Worm (Caenorhabditis elegans) whole organism, mixed stage, embryonic: ENCODE results near the gene fbxa-43.

Source experiments
- M03D4.4 ChIP-seq: sonication (generic microtip); optimal IDR thresholded peaks from 2 replicates; lab custom pipeline; 2017; ENCODE audit warnings: mild to moderate bottlenecking, missing genetic modification characterization, missing compliant biosample characterization
- elt-1 ChIP-seq: sonication (generic microtip); optimal IDR thresholded peaks from 2 replicates; lab custom pipeline; 2017; ENCODE audit warnings: missing genetic modification characterization, mild to moderate bottlenecking, missing compliant biosample characterization, antibody characterized with exemption, moderate library complexity, borderline replicate concordance; ENCODE audit not compliant: insufficient read depth
- elt-3 ChIP-seq: fragments of 150-350 bp; optimal IDR thresholded peaks from 2 replicates; lab custom pipeline; 2014; ENCODE audit warnings: missing biosample characterization, missing genetic modification characterization
- mep-1 ChIP-seq: fragments of 150-350 bp; optimal IDR thresholded peaks from 2 replicates; lab custom pipeline; 2017; ENCODE audit warnings: missing biosample characterization, missing genetic modification reagents, missing genetic modification characterization, inconsistent platforms
- nhr-12 ChIP-seq: fragments of 150-350 bp; optimal IDR thresholded peaks from 2 replicates; lab custom pipeline; 2014; ENCODE audit warnings: missing biosample characterization, missing genetic modification characterization
- nhr-2 ChIP-seq: fragments of 150-350 bp; optimal IDR thresholded peaks from 2 replicates; lab custom pipeline; 2014; ENCODE audit warnings: missing biosample characterization, missing genetic modification characterization
- nhr-237 ChIP-seq: fragments of 150-350 bp; optimal IDR thresholded peaks from 2 replicates; lab custom pipeline; 2014; ENCODE audit warnings: missing biosample characterization, missing genetic modification characterization
- nhr-28 ChIP-seq: fragments of 150-350 bp; optimal IDR thresholded peaks from 2 replicates; lab custom pipeline; 2014; ENCODE audit warnings: missing biosample characterization, missing genetic modification characterization
- nhr-76 ChIP-seq: sonication (generic microtip); optimal IDR thresholded peaks from 2 replicates; lab custom pipeline; 2017; ENCODE audit warnings: missing biosample characterization, missing genetic modification characterization
- pha-4 ChIP-seq: fragments of 150-350 bp; optimal IDR thresholded peaks from 2 replicates; lab custom pipeline; 2018; ENCODE audit warnings: missing biosample characterization, missing genetic modification reagents, missing genetic modification characterization
- snpc-4 ChIP-seq: fragments of 150-350 bp; optimal IDR thresholded peaks from 2 replicates; lab custom pipeline; 2014; ENCODE audit warnings: missing biosample characterization, missing genetic modification characterization
- sptf-1 ChIP-seq: sonication (generic microtip); optimal IDR thresholded peaks from 2 replicates; lab custom pipeline; 2017; ENCODE audit warnings: mild to moderate bottlenecking, missing genetic modification characterization, moderate library complexity, missing compliant biosample characterization
- unc-62 ChIP-seq: fragments of 150-350 bp; optimal IDR thresholded peaks from 2 replicates; lab custom pipeline; 2014; ENCODE audit warnings: missing biosample characterization, missing genetic modification reagents, missing genetic modification characterization
- ztf-11 ChIP-seq: fragments of 150-350 bp; optimal IDR thresholded peaks from 2 replicates; lab custom pipeline; 2014; ENCODE audit warnings: missing biosample characterization, missing genetic modification characterization

ce11 chrIII:2259329-2259728 lies 566 bp upstream of the fbxa-43 start:
- TF ChIP-seq sptf-1 (tag; lab: Kevin White, UChicago) (no peak), nhr-2 (tag; lab: Kevin White, UChicago) (no peak), pha-4 (tag; lab: Kevin White, UChicago) (no peak), unc-62 (no peak), nhr-237 (tag; lab: Kevin White, UChicago) (no peak), snpc-4 (tag; lab: Kevin White, UChicago) (no peak), mep-1 (no peak), nhr-28 (tag; lab: Kevin White, UChicago) (no peak), elt-3 (no peak), nhr-12 (tag; lab: Kevin White, UChicago) (no peak), elt-1 (tag; lab: Kevin White, UChicago) (no peak), M03D4.4 (tag; lab: Kevin White, UChicago) (no peak), nhr-76 (tag; lab: Kevin White, UChicago) (no peak), ztf-11 (tag; lab: Kevin White, UChicago) (no peak)
